Worm (Caenorhabditis elegans) whole organism, L4 larva: ENCODE results near the gene fbxb-111.

Source experiments
- D1046.2 ChIP-seq: fragments of 200-800 bp; sonication (Bioruptor generic); IDR thresholded peaks from 2 replicates; pipeline ENCODE4 v1.3.6; 2022; ENCODE audit warnings: missing genetic modification characterization, missing compliant biosample characterization
- F26F4.8 ChIP-seq: fragments of 200-800 bp; sonication (Bioruptor generic); conservative IDR thresholded peaks from 2 replicates; pipeline ENCODE4 v1.3.6; 2022; ENCODE audit warnings: missing genetic modification characterization, missing compliant biosample characterization
- R02D3.7 ChIP-seq: fragments of 150-350 bp; sonication (generic microtip); optimal IDR thresholded peaks from 3 replicates; lab custom pipeline; 2014; ENCODE audit warnings: missing biosample characterization, missing genetic modification characterization
- T26A8.4 ChIP-seq: fragments of 200-800 bp; sonication (Bioruptor generic); IDR thresholded peaks from 2 replicates; pipeline ENCODE4 v1.3.6; 2022; ENCODE audit warnings: missing genetic modification characterization, missing compliant biosample characterization
- Y48G9A.11 ChIP-seq: fragments of 200-800 bp; sonication (Bioruptor generic); IDR thresholded peaks from 2 replicates; pipeline ENCODE4 v1.3.6; 2022; ENCODE audit warnings: missing genetic modification reagents, missing genetic modification characterization, missing compliant biosample characterization
- Y75B8A.6 ChIP-seq: fragments of 200-800 bp; sonication (Bioruptor generic); IDR thresholded peaks from 2 replicates; pipeline ENCODE4 v1.3.6; 2022; ENCODE audit warnings: missing genetic modification reagents, missing genetic modification characterization, missing compliant biosample characterization
- ZK337.2 ChIP-seq: fragments of 200-800 bp; sonication (Bioruptor generic); IDR thresholded peaks from 2 replicates; pipeline ENCODE4 v1.3.6; 2022; ENCODE audit warnings: missing genetic modification reagents, missing genetic modification characterization, missing compliant biosample characterization
- aha-1 ChIP-seq: fragments of 150-350 bp; peaks from one replicate; lab custom pipeline; 2014; ENCODE audit warnings: missing biosample characterization, missing genetic modification characterization
- ceh-20 ChIP-seq: fragments of 200-800 bp; sonication (Bioruptor generic); IDR thresholded peaks from 2 replicates; pipeline ENCODE4 v1.3.6; 2022; ENCODE audit warnings: missing genetic modification reagents, missing genetic modification characterization, missing compliant biosample characterization
- ceh-44 ChIP-seq: fragments of 200-800 bp; sonication (Bioruptor generic); IDR thresholded peaks from 2 replicates; pipeline ENCODE4 v1.3.6; 2022; ENCODE audit warnings: missing genetic modification reagents, missing genetic modification characterization, missing compliant biosample characterization
- ceh-62 ChIP-seq: sonication (generic microtip); optimal IDR thresholded peaks from 2 replicates; lab custom pipeline; 2017; ENCODE audit warnings: missing biosample characterization, missing genetic modification characterization
- ces-1 ChIP-seq: fragments of 150-350 bp; sonication (generic microtip); optimal IDR thresholded peaks from 4 replicates; lab custom pipeline; 2014; ENCODE audit warnings: missing biosample characterization, missing genetic modification reagents, missing genetic modification characterization
- dmd-8 ChIP-seq: fragments of 200-800 bp; sonication (Bioruptor generic); IDR thresholded peaks from 2 replicates; pipeline ENCODE4 v1.3.6; 2022; ENCODE audit warnings: missing genetic modification characterization, missing compliant biosample characterization
- dve-1 ChIP-seq: sonication (generic microtip); optimal IDR thresholded peaks from 2 replicates; lab custom pipeline; 2017; ENCODE audit warnings: antibody characterized with exemption, mild to moderate bottlenecking, missing genetic modification characterization, missing compliant biosample characterization; ENCODE audit not compliant: insufficient read depth
- egl-27 ChIP-seq: sonication (generic microtip); optimal IDR thresholded peaks from 3 replicates; lab custom pipeline; 2017; ENCODE audit warnings: missing biosample characterization, missing genetic modification reagents, missing genetic modification characterization
- egl-43 ChIP-seq: fragments of 200-800 bp; sonication (Bioruptor generic); IDR thresholded peaks from 2 replicates; pipeline ENCODE4 v1.3.6; 2022; ENCODE audit warnings: missing genetic modification reagents, missing genetic modification characterization, missing compliant biosample characterization
- fkh-10 ChIP-seq: fragments of 150-350 bp; optimal IDR thresholded peaks from 2 replicates; lab custom pipeline; 2014; ENCODE audit warnings: missing biosample characterization, missing genetic modification reagents, missing genetic modification characterization
- hlh-11 ChIP-seq: fragments of 200-800 bp; sonication (Bioruptor generic); optimal IDR thresholded peaks from 2 replicates; lab custom pipeline; 2018; ENCODE audit warnings: mild to moderate bottlenecking, missing genetic modification characterization, missing compliant biosample characterization
- lin-1 ChIP-seq: fragments of 200-800 bp; sonication (Bioruptor generic); IDR thresholded peaks from 2 replicates; pipeline ENCODE4 v1.3.6; 2022; ENCODE audit warnings: missing genetic modification reagents, missing genetic modification characterization, missing compliant biosample characterization
- lin-13 ChIP-seq: fragments of 150-350 bp; optimal IDR thresholded peaks from 2 replicates; lab custom pipeline; 2014; ENCODE audit warnings: missing biosample characterization, missing genetic modification reagents, missing genetic modification characterization
- madf-5 ChIP-seq, 2 experiments: fragments of 200-800 bp; sonication (Bioruptor generic); IDR thresholded peaks; 2 replicates each; pipeline ENCODE4 v1.3.6; 2022; ENCODE audit warnings: missing compliant biosample characterization in 2 of 2, missing genetic modification characterization in 2 of 2
- mdl-1 ChIP-seq, 2 experiments: fragments of 150-350 bp in 1 of 2; sonication (generic microtip) in 1 of 2; optimal IDR thresholded peaks; 2 replicates each; lab custom pipeline; 2014 to 2017; ENCODE audit warnings: missing biosample characterization in 2 of 2, missing genetic modification characterization in 2 of 2
- nhr-11 ChIP-seq: fragments of 150-350 bp; optimal IDR thresholded peaks from 2 replicates; lab custom pipeline; 2014; ENCODE audit warnings: missing biosample characterization, missing genetic modification characterization
- nhr-111 ChIP-seq: fragments of 200-800 bp; sonication (Bioruptor generic); optimal IDR thresholded peaks from 2 replicates; lab custom pipeline; 2018; ENCODE audit warnings: mild to moderate bottlenecking, missing genetic modification characterization, missing compliant biosample characterization
- nhr-237 ChIP-seq: sonication (generic microtip); optimal IDR thresholded peaks from 2 replicates; lab custom pipeline; 2017; ENCODE audit warnings: missing biosample characterization, missing genetic modification characterization
- nhr-41 ChIP-seq: fragments of 200-800 bp; sonication (Bioruptor generic); IDR thresholded peaks from 2 replicates; pipeline ENCODE4 v1.3.6; 2022; ENCODE audit warnings: missing genetic modification reagents, missing genetic modification characterization, missing compliant biosample characterization
- pqm-1 ChIP-seq: sonication (generic microtip); optimal IDR thresholded peaks from 2 replicates; lab custom pipeline; 2017; ENCODE audit warnings: missing biosample characterization, missing genetic modification characterization
- saeg-2 ChIP-seq: fragments of 200-800 bp; sonication (Bioruptor generic); IDR thresholded peaks from 2 replicates; pipeline ENCODE4 v1.3.6; 2022; ENCODE audit warnings: missing genetic modification reagents, missing genetic modification characterization, missing compliant biosample characterization
- sdz-12 ChIP-seq: fragments of 200-800 bp; sonication (Bioruptor generic); optimal IDR thresholded peaks from 2 replicates; lab custom pipeline; 2018; ENCODE audit warnings: mild to moderate bottlenecking, missing genetic modification characterization, missing compliant biosample characterization
- set-16 ChIP-seq: fragments of 200-800 bp; sonication (Bioruptor generic); IDR thresholded peaks from 2 replicates; pipeline ENCODE4 v1.3.6; 2022; ENCODE audit warnings: missing genetic modification reagents, missing genetic modification characterization, missing compliant biosample characterization
- skn-1 ChIP-seq: fragments of 150-350 bp; optimal IDR thresholded peaks from 2 replicates; lab custom pipeline; 2014; ENCODE audit warnings: missing biosample characterization, missing genetic modification characterization
- snpc-4 ChIP-seq: fragments of 150-350 bp; optimal IDR thresholded peaks from 2 replicates; lab custom pipeline; 2014; ENCODE audit warnings: missing biosample characterization, missing genetic modification characterization
- spr-3 ChIP-seq: fragments of 200-800 bp; sonication (Bioruptor generic); optimal IDR thresholded peaks from 2 replicates; lab custom pipeline; 2018; ENCODE audit warnings: mild to moderate bottlenecking, missing genetic modification characterization, missing compliant biosample characterization
- tag-97 ChIP-seq: fragments of 200-800 bp; sonication (Bioruptor generic); IDR thresholded peaks from 2 replicates; pipeline ENCODE4 v1.3.6; 2022; ENCODE audit warnings: missing genetic modification characterization, missing compliant biosample characterization
- unc-130 ChIP-seq: sonication (generic microtip); optimal IDR thresholded peaks from 2 replicates; lab custom pipeline; 2016; ENCODE audit warnings: missing genetic modification reagents, missing genetic modification characterization, missing compliant biosample characterization
- unc-39 ChIP-seq: sonication (generic microtip); optimal IDR thresholded peaks from 2 replicates; lab custom pipeline; 2017; ENCODE audit warnings: missing biosample characterization, missing genetic modification characterization

Gene fbxb-111

DNA sequence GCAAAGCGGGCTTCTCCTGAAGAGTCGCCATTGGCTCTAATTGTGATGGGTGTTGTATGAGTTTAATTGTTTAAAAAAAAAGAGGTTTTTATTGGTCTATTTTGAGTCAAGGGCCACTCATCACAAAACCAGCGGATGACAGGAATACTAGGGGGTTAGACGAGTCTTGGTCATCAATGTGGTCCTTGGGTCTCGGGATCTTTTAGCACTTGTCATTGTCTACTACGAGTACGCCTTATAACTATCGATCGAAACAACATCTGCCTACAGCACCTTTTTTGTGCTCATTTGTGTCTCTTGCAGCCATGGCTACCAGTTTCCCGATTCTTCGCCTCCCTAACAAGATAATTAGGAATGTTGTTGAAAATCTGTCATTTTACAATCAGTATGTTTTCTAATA is 10.1 kb downstream of the fbxb-111 start, which contains the start of gene fbxb-108:
TSS of gene fbxb-108 (plus strand) at position 301 of the 400 bp plus-strand sequence.
- TF ChIP-seq ZK337.2 (GFP tag; lab: Robert Waterston, UW), result no peak
- TF ChIP-seq unc-130 (GFP tag; lab: Kevin White, UChicago), result no peak
- no peak for TF ChIP-seq unc-39 (tag; lab: Kevin White, UChicago)
- TF ChIP-seq T26A8.4, result no peak
- no peak for TF ChIP-seq fkh-10 (GFP tag; lab: Kevin White, UChicago)
- TF ChIP-seq dve-1, result no peak
- no peak for TF ChIP-seq hlh-11 (tag; lab: Kevin White, UChicago)
- TF ChIP-seq snpc-4, result no peak
- TF ChIP-seq mdl-1 (tag; optimal IDR thresholded peaks at IDR 0.05; lab: Kevin White, UChicago), result no peak

DNA sequence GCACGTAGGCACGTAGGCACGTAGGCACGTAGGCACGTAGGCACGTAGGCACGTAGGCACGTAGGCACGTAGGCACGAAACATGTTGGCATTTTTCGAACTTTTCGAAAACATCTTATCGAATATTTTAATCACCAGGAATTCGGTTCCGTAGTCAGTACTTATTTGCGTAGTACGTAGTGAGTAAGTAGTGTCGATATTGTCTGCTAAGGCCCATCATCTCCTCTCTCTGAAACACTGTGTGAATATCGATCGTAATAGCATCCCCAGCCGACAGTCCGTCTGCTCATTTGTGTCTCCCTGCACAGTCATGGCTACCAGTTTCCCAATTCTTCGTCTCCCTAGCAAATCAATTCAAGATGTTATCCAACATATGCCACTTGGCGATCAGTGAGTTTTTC is 12.7 kb downstream of the fbxb-111 start, which contains the start of gene fbxb-106:
TSS of gene fbxb-106 (plus strand) at position 301 of the 400 bp plus-strand sequence.
- TF ChIP-seq R02D3.7 (tag; lab: Kevin White, UChicago) (no peak), ceh-20 (GFP tag; lab: Robert Waterston, UW) (no peak), unc-39 (tag; lab: Kevin White, UChicago) (no peak), F26F4.8 (GFP tag; lab: Robert Waterston, UW) (no peak), D1046.2 (GFP tag; lab: Robert Waterston, UW) (no peak), nhr-237 (tag; lab: Kevin White, UChicago) (no peak), unc-130 (GFP tag; lab: Kevin White, UChicago) (no peak), pqm-1 (tag; lab: Kevin White, UChicago) (no peak), dmd-8 (GFP tag; lab: Robert Waterston, UW) (no peak)

DNA sequence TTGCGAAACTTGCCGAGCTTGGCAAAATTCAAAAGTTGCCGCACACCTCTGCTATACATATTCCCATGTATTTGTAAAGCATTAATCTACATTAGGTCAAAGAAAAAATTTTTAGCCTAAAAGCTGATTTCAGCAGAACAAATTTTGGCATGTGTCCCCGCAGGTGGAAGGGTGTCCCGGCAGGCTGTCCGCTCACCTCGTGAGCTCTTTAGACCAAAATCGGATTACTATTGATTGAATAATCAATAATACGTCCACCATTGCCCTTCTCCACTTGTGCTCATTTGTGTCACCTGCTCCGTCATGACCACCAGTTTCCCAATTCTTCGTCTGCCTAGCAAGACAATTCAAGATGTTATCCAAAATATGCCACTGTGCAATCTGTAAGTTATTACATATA is 16.3 kb downstream of the fbxb-111 start, which contains the start of gene fbxb-107:
TSS of gene fbxb-107 (plus strand) at position 297 of the 400 bp plus-strand sequence.
- no peak for TF ChIP-seq Y48G9A.11 (GFP tag; lab: Robert Waterston, UW)
- TF ChIP-seq sdz-12, result no peak
- no peak for TF ChIP-seq ces-1 (GFP tag; lab: Kevin White, UChicago)
- no peak for TF ChIP-seq tag-97 (GFP tag; lab: Robert Waterston, UW)
- TF ChIP-seq saeg-2 (GFP tag; lab: Robert Waterston, UW), result no peak
- no peak for TF ChIP-seq skn-1 (tag; lab: Kevin White, UChicago)
- TF ChIP-seq lin-13 (GFP tag; lab: Kevin White, UChicago), result no peak
- TF ChIP-seq madf-5 (GFP tag; IDR thresholded peaks at IDR 0.05; lab: Robert Waterston, UW), result no peak
- TF ChIP-seq ceh-62 (tag; lab: Kevin White, UChicago), result no peak
- TF ChIP-seq ceh-44 (GFP tag; lab: Robert Waterston, UW), result no peak
- no peak for TF ChIP-seq lin-1 (GFP tag; lab: Robert Waterston, UW)
- TF ChIP-seq nhr-111 (GFP tag; lab: Kevin White, UChicago), result no peak
- no peak for TF ChIP-seq spr-3 (GFP tag; lab: Kevin White, UChicago)
- TF ChIP-seq egl-27 (tag; lab: Kevin White, UChicago), result no peak
- TF ChIP-seq Y75B8A.6, result no peak
- no peak for TF ChIP-seq nhr-11 (tag; lab: Kevin White, UChicago)
- no peak for TF ChIP-seq nhr-41
- TF ChIP-seq, all 104 proteins: peak for 0

DNA sequence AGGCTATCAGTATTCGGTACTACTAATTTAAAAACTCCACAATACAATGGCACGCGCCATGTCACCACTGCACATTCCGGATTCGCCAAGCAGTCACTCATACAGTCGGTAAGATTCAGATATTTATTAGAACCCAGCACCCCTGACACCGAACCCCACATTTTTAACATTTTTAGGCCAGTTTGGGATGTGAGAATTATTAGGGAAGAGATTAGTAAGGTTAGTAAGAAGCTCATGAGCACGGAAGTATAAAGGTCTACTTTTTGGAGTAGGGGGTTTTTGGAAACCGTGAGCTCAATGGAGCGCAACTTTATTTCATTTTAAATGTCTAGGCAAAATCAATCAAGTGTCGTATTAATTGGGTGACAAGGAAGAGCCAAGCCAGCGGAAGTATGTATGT is 16.9 kb downstream of the fbxb-111 start, which contains the start of gene F29A7.8:
TSS of gene F29A7.8 (minus strand) at position 101 of the 400 bp plus-strand sequence.
- no peak for TF ChIP-seq ces-1 (GFP tag; lab: Kevin White, UChicago)
- peak; percentile 12 for TF ChIP-seq aha-1 (tag; lab: Kevin White, UChicago)
- no peak for TF ChIP-seq egl-27 (tag; lab: Kevin White, UChicago)
- TF ChIP-seq set-16 (GFP tag; lab: Robert Waterston, UW), result no peak
- no peak for TF ChIP-seq egl-43 (GFP tag; lab: Robert Waterston, UW)
